Worm (Caenorhabditis elegans) whole organism, midembryonic: ENCODE data around the gene C10G8.4.

ENCODE experiments used
- T22C8.4 ChIP-seq: fragments of 200-800 bp; sonication (Bioruptor generic); IDR thresholded peaks from 2 replicates; pipeline ENCODE4 v1.3.6; 2022; ENCODE audit warnings: missing genetic modification characterization, missing compliant biosample characterization
- cog-1 ChIP-seq: sonication (generic microtip); optimal IDR thresholded peaks from 2 replicates; lab custom pipeline; 2016; ENCODE audit warnings: missing genetic modification characterization, missing compliant biosample characterization
- klf-2 ChIP-seq: fragments of 200-800 bp; sonication (Bioruptor generic); conservative IDR thresholded peaks from 2 replicates; pipeline ENCODE4 v1.3.6; 2022; ENCODE audit warnings: missing genetic modification reagents, missing genetic modification characterization, missing compliant biosample characterization
- ref-1 ChIP-seq: fragments of 200-800 bp; sonication (Bioruptor generic); conservative IDR thresholded peaks from 2 replicates; pipeline ENCODE4 v1.3.6; 2022; ENCODE audit warnings: missing genetic modification reagents, missing genetic modification characterization, missing compliant biosample characterization
- tab-1 ChIP-seq: fragments of 200-800 bp; sonication (Bioruptor generic); IDR thresholded peaks from 2 replicates; pipeline ENCODE4 v1.3.6; 2022; ENCODE audit warnings: missing genetic modification characterization, missing compliant biosample characterization
- ztf-23 ChIP-seq: fragments of 200-800 bp; sonication (Bioruptor generic); IDR thresholded peaks from 2 replicates; pipeline ENCODE4 v1.3.6; 2022; ENCODE audit warnings: missing genetic modification reagents, missing genetic modification characterization, missing compliant biosample characterization
- ztf-29 ChIP-seq: fragments of 200-800 bp; sonication (Bioruptor generic); IDR thresholded peaks from 2 replicates; pipeline ENCODE4 v1.3.6; 2022; ENCODE audit warnings: missing genetic modification reagents, missing genetic modification characterization, missing compliant biosample characterization

DNA sequence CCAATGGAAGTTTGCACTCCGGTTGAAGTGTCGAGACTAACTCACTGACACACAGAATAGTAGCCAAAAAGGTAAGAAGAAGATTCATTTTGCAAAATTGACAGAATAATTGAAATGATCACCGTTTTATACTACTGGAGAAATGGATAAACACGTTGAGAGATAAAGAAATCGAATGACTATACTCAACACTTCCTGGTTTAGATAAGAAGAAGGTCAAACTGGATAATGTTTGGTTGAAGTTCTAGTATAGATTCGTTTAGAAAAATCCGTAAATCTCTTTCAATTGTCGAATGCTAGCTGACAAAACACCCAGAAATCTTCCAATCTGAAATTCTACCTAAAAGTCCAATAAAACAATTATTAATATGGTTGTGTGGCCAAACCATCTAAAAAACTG lies 24.5 kb upstream of the C10G8.4 start, which contains the start of gene Y49G5A.1:
- TF ChIP-seq klf-2 (GFP tag; lab: Robert Waterston, UW) = no peak
- TF ChIP-seq ztf-23 = no peak
- TF ChIP-seq ztf-29 (GFP tag; lab: Robert Waterston, UW) = no peak
- no peak for TF ChIP-seq ref-1 (GFP tag; lab: Robert Waterston, UW)
- TF ChIP-seq cog-1 = no peak
- no peak for TF ChIP-seq T22C8.4
- TF ChIP-seq tab-1 (GFP tag; lab: Robert Waterston, UW) = no peak
